Fruit fly (Drosophila melanogaster) S2 (cell line): ENCODE results near the gene CG32365.

Experiments used
- CG8478 ChIP-seq: fragments of >200 bp; optimal IDR thresholded peaks from 2 replicates; lab custom pipeline; 2018
- CTCF ChIP-seq, 2 experiments: fragments of >200 bp; optimal IDR thresholded peaks; 2 replicates each; lab custom pipeline; 2018

Gene CG32365

DNA sequence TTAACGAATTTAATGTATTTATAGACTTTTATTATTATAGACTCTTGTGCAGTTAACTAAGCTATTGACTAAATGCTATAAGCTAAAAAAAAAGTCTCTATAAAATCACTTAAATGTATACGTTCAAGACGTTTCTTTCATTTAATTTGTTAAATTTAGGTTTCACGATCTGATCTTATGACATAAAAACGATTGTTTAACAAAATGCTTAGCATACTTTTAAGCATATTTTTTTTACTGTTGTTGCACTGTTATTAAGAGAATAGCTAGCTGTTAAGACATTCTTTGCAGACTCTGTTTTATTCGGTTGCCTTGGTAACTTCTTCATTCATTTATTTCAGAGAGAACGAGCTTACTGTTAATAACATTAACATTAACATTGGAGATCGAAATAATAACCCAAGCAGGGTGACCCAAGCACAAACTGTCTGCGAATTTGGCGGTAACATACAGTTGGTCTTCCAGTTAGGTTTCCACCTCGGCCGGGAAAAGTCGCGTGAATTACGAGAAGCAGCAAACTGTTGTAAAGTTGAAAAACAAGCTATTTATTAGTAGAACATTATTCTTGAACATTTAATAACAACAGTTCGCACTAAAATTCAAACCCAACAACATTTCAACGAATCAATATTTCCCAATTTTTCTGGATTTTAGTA, at the start of gene CG32365:
Gene CG32365 (plus strand): TSS at position 462 of the 656 bp plus-strand sequence.
- no peak for TF ChIP-seq CTCF (optimal IDR thresholded peaks at IDR 0.05; lab: Kevin White, UChicago)
- TF ChIP-seq CG8478, result no peak

DNA sequence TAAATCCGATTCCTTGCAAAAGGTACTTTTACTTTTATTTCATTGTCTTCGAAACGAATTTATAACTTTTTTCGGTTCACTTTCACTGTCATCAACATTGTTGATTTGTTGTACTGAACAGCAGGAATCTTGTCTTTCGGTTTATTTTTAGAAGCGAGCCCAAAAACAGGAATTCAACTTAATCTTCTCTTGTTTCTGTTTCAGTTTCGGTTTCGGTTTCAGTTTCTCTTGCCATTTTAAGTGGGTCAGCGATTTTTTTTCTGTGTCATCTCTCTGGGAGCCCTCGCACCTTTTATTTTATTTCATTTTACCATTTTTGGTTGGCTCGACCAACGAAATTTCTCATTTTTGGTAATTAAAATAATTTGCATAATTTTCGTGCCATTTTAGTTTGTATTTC, 48.6 kb upstream of the CG32365 start:
- TF ChIP-seq CG8478, result no peak
- no peak for TF ChIP-seq CTCF (optimal IDR thresholded peaks at IDR 0.05; lab: Kevin White, UChicago)

DNA sequence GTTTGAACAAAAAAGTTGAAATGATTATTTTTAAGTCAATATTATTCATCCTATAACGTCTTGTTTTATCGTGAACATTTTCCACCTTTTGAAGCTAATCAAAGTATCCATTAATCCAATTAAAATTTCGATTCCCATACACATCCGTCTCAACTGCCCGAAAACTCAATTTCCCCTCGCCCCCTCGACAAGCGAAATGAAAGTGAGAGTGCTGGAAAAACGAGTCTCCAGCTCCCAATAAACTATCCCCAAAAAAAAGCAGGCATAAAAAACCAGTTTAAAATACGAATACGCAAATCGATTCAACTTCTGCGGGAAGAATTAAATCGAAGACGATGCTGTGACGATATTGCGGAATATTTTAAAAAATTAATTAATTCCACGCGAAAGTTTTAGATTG, 47.7 kb upstream of the CG32365 start:
- TF ChIP-seq CG8478 (no peak), CTCF (optimal IDR thresholded peaks at IDR 0.05; lab: Kevin White, UChicago) (no peak)

DNA sequence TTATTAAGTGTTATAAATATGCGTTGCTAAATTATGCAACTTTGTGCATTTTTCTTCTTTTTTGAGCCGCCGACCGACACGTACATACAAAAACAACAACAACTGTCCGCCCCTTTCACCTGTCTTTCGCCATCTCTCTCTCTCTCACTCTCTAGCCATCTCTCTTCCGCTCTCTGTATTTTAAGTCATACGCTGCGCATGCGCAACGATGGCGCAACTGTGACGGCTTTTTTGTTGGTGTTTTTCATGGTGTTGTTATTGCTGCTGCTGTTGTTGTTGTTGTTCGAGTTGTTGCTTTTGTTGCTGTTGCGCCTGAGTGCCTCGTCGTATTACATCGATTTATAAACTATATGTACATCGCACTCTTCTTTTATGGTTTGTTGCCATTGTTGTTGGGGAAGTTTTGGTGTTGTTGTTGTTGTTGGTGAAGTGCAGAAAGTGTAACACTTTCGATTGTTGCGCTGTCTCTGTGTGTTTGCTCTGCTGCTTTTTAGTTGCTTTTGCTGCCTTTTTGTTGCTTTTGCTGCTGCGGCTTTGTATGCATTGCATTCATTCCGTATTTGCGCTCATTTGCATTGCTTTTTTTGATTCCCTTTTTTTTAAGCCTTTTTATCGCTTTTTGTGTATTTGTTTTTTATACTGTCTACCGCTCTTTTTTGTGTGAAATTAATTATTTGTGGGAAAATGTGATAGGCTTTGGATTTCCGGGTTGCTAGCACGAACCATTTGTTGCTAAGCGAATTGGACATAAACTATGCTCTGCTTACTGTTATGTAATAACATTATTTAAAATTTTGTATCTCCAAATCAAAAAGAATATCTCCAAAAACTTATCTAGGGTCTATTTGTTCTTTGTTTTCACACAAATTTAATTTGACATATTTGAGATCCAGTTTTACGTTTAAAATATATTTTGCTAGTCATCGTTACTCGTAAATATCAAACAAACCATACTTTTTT, 46.9 kb upstream of the CG32365 start:
- no peak for TF ChIP-seq CG8478
- TF ChIP-seq CTCF (optimal IDR thresholded peaks at IDR 0.05; lab: Kevin White, UChicago), result no peak

DNA sequence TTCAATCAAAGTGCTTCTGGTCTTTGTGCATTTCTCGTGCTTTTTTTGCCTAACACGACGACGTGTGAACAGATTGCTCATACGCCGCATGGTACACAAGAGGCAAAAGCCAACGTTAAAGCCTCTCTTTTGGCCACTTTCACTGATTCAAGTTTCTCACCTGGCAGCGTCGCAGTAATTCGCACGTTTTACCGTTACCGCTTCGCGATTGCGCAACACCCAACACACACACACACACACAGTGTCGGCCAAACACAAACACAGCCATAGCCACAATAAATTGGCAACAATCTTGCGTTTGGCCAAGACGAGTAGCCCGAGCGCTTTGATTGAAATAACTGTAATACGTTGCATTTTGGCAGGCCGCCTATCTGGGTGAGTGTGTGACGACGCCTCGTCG, 45.6 kb upstream of the CG32365 start:
- TF ChIP-seq CTCF (optimal IDR thresholded peaks at IDR 0.05; lab: Kevin White, UChicago), result no peak
- no peak for TF ChIP-seq CG8478

DNA sequence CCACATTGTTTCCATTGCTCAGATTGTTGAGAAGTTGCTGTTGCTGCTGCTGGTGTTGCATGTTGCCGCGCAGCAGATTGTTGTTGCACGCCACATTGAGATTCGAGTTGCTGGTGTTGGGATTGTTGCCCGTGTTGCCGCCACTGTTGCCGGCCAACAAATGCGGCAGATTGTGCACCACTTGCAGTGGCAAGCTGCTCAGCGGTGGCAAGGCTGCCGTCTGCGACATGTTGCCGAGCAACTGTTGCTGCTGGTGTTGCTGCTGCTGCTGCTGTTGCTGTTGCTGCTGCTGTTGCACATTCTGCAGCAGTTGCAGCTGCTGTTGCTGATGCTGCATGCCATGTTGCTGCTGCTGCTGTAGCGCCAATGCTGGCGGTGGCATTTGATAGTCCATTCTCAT, 42.7 kb upstream of the CG32365 start:
- no peak for TF ChIP-seq CG8478
- TF ChIP-seq CTCF (optimal IDR thresholded peaks at IDR 0.05; lab: Kevin White, UChicago), result no peak

DNA sequence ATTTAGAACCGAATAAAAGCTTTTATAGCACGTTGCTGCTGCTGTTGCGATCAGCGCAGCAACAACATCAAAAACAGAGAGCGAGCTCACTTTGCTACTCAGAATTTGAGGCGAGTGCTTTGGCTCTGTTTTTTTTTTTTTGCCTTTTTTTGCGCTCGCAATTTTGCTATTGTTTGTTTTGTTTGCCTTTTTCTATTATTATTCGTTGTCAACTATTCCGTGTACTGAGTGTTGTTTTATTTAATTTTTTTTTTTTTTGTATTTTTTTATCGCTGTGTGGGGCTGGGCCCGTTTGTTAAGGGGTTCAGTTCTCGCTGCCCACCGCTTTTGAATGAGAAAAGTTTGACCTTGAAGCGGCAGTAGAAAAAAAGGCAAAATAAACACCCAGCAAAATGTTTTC, 42.1 kb upstream of the CG32365 start:
- TF ChIP-seq CG8478 (no peak), CTCF (optimal IDR thresholded peaks at IDR 0.05; lab: Kevin White, UChicago) (no peak)

DNA sequence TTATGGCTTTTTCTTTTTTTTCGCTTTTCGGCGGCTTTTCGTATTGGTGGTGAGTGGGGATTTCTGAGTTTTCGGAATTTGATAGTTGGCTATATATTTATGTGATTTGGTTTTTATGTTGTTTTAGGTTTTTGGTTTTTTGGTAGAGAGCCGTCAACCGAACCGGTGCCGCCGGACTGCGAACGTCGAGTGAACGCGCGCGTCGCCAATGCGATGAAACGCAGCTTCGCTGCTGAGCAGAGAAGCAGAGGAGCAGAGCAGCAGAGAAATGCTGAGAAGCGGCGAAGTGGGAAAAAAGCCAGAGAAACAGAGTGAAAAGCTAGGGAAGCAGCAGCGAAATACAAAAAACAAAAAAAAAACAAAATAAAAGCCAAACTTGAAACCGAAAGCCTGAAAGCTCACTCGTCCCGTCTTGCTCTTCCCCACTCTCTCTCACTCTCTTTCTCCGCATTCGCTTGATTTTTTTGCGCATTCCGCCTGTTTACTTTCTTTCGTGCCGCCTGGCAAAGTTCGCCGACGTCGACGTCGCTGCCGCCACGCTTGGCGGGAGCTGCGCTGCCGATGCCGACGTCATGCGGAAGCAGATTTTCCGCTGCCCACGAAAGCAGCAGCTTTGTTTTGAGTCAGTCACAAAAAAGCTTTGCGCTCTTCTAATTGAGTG, 40.9 kb upstream of the CG32365 start:
- TF ChIP-seq CTCF (optimal IDR thresholded peaks at IDR 0.05; lab: Kevin White, UChicago) (no peak), CG8478 (no peak)

DNA sequence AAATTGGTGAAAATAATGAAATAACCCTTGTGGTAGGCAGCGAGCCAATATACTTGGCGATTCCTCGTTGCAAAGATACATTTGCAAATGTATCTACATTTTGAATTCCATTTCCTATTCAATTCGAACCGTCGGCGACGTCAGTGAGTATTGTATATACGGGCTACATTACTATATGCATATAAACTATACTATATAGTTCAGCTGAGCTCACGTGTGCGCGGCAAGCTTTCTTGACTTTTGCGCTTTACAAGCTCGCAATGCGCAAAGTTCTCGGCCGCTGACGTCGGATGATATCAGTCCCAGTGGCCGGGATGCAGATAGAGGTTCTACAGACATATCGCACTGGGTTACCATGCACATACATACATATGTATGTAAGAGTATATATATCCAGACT, 39.2 kb upstream of the CG32365 start:
- TF ChIP-seq CTCF (optimal IDR thresholded peaks at IDR 0.05; lab: Kevin White, UChicago), result no peak
- TF ChIP-seq CG8478, result no peak

DNA sequence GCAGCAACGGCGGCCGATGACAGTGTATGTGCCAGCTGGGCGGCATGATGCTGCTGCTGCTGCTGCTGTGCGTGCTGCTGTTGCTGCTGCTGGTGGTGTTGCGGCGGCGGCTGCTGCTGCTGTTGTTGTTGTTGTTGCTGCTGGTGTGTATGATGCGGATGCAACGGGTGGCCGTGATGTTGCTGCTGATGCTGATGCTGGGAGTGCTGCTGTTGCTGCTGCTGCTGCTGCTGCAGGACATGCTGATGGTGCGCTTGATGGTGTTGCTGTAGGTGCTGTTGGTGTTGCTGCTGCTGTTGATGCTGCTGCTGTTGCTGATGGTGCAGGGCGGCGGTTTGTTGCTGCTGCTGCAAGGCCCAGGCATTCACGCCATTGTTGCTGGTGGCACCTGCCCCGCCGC, 38.0 kb upstream of the CG32365 start:
- TF ChIP-seq CTCF (optimal IDR thresholded peaks at IDR 0.05; lab: Kevin White, UChicago) (no peak), CG8478 (no peak)

DNA sequence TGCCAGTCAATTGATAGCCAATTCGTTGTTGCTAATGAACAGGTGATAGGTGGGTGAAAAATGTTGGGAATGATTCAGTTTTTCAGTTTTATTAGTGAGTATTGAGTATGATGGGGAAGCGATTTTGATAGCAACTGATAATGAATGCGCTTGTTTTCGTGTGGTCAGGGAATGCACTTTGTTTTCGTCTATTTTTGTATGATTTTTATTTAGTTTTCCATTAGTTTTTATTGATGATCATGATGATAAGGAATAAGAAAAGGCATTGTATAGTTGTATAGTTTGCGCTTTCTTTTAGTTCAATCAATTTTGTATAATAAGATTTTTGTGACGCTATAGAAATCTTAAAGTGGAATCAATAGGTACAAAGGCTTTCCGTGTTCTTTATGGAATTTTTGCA, 37.0 kb upstream of the CG32365 start:
- TF ChIP-seq CTCF (optimal IDR thresholded peaks at IDR 0.05; lab: Kevin White, UChicago) (no peak), CG8478 (no peak)

DNA sequence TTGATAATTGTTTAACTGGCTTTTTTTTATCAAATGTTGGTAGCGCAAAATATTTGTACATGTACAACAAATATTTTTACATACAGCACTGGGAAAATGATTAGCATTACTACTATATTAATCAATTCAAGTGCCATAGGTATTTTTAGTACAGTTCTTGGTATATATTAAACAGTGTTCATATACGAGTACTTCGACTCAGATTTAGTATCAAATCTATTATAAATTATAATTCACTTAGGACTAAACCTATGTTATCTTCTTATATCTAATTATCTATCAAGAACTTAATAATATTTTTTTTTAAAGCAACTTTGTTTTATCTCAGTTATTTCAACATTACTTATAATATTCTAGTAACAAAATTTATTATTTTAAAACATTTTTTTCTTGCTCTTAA, 35.6 kb upstream of the CG32365 start:
- TF ChIP-seq CTCF (optimal IDR thresholded peaks at IDR 0.05; lab: Kevin White, UChicago) (no peak), CG8478 (no peak)

DNA sequence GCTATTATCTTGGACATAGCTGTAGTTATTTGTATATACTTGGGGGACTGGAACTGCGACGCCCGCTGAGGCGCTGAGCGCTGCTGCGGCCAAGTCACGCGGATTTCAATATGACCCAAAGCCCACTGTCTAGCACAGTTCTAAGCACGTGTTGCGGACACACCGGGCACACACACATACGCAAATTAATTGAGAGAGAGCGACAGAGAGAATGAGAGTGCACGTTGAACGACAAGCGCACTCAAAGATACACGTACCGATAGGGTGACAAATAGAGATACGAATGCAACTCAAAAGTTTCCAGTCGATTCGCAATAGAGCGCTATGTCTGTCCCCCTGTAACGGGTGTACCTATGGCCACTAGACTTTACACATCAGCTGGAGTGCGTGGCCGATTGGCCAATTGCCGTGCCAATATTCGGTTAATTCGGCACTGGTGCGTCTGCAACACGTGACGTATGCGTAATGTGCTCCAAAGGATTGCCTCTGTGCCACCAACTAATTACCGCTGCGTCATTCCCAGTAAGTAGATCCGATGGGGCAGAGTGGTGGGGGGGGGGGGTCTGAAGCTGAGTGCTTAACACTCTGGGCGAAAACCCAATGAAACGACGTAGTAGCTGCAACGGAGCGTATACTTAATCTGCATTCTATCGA, 35.0 kb upstream of the CG32365 start:
- no peak for TF ChIP-seq CTCF (optimal IDR thresholded peaks at IDR 0.05; lab: Kevin White, UChicago)
- TF ChIP-seq CG8478, result no peak

DNA sequence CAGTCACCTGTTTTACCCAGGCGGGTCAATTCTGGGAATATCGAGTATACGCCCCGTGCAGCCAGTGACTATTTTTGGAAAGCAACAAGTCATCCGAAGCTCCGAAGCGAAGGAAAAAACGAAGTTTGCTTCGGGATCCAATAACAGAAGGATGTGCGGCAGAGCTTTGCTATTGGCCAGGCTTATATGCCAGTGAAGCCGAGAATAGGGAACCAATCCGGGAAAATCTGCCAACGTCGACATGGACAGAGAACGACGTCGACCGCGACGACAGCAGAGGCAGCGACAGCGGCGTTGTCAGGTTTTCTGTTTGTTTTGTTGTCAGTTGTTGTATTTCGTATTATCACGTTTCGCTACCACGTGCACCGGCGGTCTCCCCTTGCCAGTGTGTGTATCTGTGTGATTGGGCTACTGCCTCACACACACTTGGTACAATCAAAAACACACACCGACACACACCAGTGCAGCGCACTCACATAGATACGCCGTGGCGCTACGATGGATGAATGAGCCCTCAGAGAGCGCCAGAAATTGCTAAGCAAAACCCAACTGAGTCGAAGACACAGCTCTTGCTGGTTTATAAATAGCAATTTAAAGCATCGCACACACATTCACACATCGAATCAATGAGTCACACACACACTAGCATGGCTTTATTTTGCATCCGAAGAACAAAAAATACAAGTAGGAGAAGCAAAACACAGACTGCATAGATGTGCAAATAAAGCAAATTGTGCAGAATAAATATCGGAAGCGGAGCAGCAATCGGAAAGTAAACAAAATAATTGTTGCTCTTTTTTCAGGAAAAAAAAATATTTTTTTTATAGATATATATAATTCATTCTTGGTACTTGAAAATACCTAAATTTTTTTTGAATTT, 33.7 kb upstream of the CG32365 start:
- TF ChIP-seq CG8478 (no peak), CTCF (optimal IDR thresholded peaks at IDR 0.05; lab: Kevin White, UChicago) (no peak)
